Worm (Caenorhabditis elegans) whole organism, young adult: ENCODE measurements around the gene C12D5.10.

Experiments used
- B0261.1 ChIP-seq: sonication (generic microtip); optimal IDR thresholded peaks from 2 replicates; lab custom pipeline; 2016; ENCODE audit warnings: mild to moderate bottlenecking, missing genetic modification characterization, moderate library complexity, missing compliant biosample characterization
- F23B12.7 ChIP-seq: sonication (generic microtip); optimal IDR thresholded peaks from 2 replicates; lab custom pipeline; 2017; ENCODE audit warnings: missing genetic modification characterization, mild to moderate bottlenecking, missing compliant biosample characterization, antibody characterized with exemption, moderate library complexity; ENCODE audit not compliant: insufficient read depth
- F33H1.4 ChIP-seq: fragments of 200-800 bp; sonication (Bioruptor generic); IDR thresholded peaks from 2 replicates; pipeline ENCODE4 v1.3.6; 2022; ENCODE audit warnings: missing genetic modification reagents, missing genetic modification characterization, missing compliant biosample characterization
- F55B11.4 ChIP-seq: sonication (generic microtip); optimal IDR thresholded peaks from 2 replicates; lab custom pipeline; 2016; ENCODE audit warnings: missing compliant biosample characterization, missing genetic modification characterization, borderline replicate concordance; ENCODE audit not compliant: insufficient read depth
- F57A8.1 ChIP-seq: fragments of 200-800 bp; sonication (Bioruptor generic); optimal IDR thresholded peaks from 2 replicates; lab custom pipeline; 2018; ENCODE audit warnings: mild to moderate bottlenecking, missing genetic modification characterization, moderate library complexity, missing compliant biosample characterization
- F57C9.4 ChIP-seq: sonication (generic microtip); optimal IDR thresholded peaks from 2 replicates; lab custom pipeline; 2017; ENCODE audit warnings: mild to moderate bottlenecking, missing genetic modification characterization, missing compliant biosample characterization
- Y53F4B.3 ChIP-seq: fragments of 200-800 bp; sonication (Bioruptor generic); IDR thresholded peaks from 2 replicates; pipeline ENCODE4 v1.3.6; 2022; ENCODE audit warnings: missing genetic modification reagents, missing genetic modification characterization, missing compliant biosample characterization
- Y53G8AR.9 ChIP-seq: fragments of 200-800 bp; sonication (Bioruptor generic); conservative IDR thresholded peaks from 2 replicates; pipeline ENCODE4 v1.3.6; 2022; ENCODE audit warnings: missing genetic modification reagents, missing genetic modification characterization, missing compliant biosample characterization
- Y56A3A.18 ChIP-seq: fragments of 200-800 bp; sonication (Bioruptor generic); IDR thresholded peaks from 2 replicates; pipeline ENCODE4 v1.3.6; 2022; ENCODE audit warnings: missing genetic modification reagents, missing genetic modification characterization, missing compliant biosample characterization
- Y67H2A.10 ChIP-seq: fragments of 200-800 bp; sonication (Bioruptor generic); conservative IDR thresholded peaks from 2 replicates; pipeline ENCODE4 v1.3.6; 2022; ENCODE audit warnings: missing genetic modification reagents, missing genetic modification characterization, missing compliant biosample characterization
- akir-1 ChIP-seq: fragments of 200-800 bp; sonication (Bioruptor generic); optimal IDR thresholded peaks from 2 replicates; lab custom pipeline; 2018; ENCODE audit warnings: mild to moderate bottlenecking, missing genetic modification characterization, moderate library complexity, missing compliant biosample characterization
- ama-1 ChIP-seq, 3 experiments: fragments of 150-350 bp in 1 of 3; sonication (generic microtip) in 2 of 3; optimal IDR thresholded peaks; 2 replicates each; lab custom pipeline; 2014 to 2018; ENCODE audit warnings: missing biosample characterization in 2 of 3, missing genetic modification characterization in 2 of 3, missing genetic modification reagents in 2 of 3
- aptf-3 ChIP-seq: fragments of 200-800 bp; sonication (Bioruptor generic); IDR thresholded peaks from 2 replicates; pipeline ENCODE4 v1.3.6; 2022; ENCODE audit warnings: missing genetic modification characterization, missing compliant biosample characterization
- athp-1 ChIP-seq: sonication (generic microtip); optimal IDR thresholded peaks from 2 replicates; lab custom pipeline; 2017; ENCODE audit warnings: mild to moderate bottlenecking, missing genetic modification characterization, missing compliant biosample characterization
- attf-5 ChIP-seq: fragments of 200-800 bp; sonication (Bioruptor generic); optimal IDR thresholded peaks from 2 replicates; lab custom pipeline; 2018; ENCODE audit warnings: mild to moderate bottlenecking, missing genetic modification characterization, missing compliant biosample characterization
- ceh-91 ChIP-seq: fragments of 200-800 bp; sonication (Bioruptor generic); IDR thresholded peaks from 2 replicates; pipeline ENCODE4 v1.3.6; 2022; ENCODE audit warnings: missing genetic modification reagents, missing genetic modification characterization, missing compliant biosample characterization
- die-1 ChIP-seq: sonication (generic microtip); optimal IDR thresholded peaks from 2 replicates; lab custom pipeline; 2016; ENCODE audit warnings: missing genotype, mild to moderate bottlenecking, missing genetic modification characterization, missing compliant biosample characterization
- dox-1 ChIP-seq: fragments of 200-800 bp; sonication (Bioruptor generic); IDR thresholded peaks from 2 replicates; pipeline ENCODE4 v1.3.6; 2022; ENCODE audit warnings: missing genetic modification reagents, missing genetic modification characterization, missing compliant biosample characterization
- dpff-1 ChIP-seq: sonication (generic microtip); optimal IDR thresholded peaks from 2 replicates; lab custom pipeline; 2017; ENCODE audit warnings: mild to moderate bottlenecking, missing genetic modification characterization, missing compliant biosample characterization
- efl-1 ChIP-seq: fragments of 150-350 bp; optimal IDR thresholded peaks from 2 replicates; lab custom pipeline; 2014; ENCODE audit warnings: missing biosample characterization, missing genetic modification reagents, missing genetic modification characterization
- egl-18 ChIP-seq: fragments of 200-800 bp; sonication (Bioruptor generic); IDR thresholded peaks from 2 replicates; pipeline ENCODE4 v1.3.6; 2022; ENCODE audit warnings: missing genetic modification reagents, missing genetic modification characterization, missing compliant biosample characterization
- him-1 ChIP-seq: sonication (generic microtip); optimal IDR thresholded peaks from 2 replicates; lab custom pipeline; 2016; ENCODE audit warnings: missing genotype, missing genetic modification reagents, missing genetic modification characterization, missing compliant biosample characterization
- let-526 ChIP-seq: fragments of 200-800 bp; sonication (Bioruptor generic); IDR thresholded peaks from 2 replicates; pipeline ENCODE4 v1.3.6; 2022; ENCODE audit warnings: missing genetic modification reagents, missing genetic modification characterization, missing compliant biosample characterization
- lin-26 ChIP-seq: fragments of 200-800 bp; sonication (Bioruptor generic); IDR thresholded peaks from 2 replicates; pipeline ENCODE4 v1.3.6; 2022; ENCODE audit warnings: missing genetic modification reagents, missing genetic modification characterization, missing compliant biosample characterization
- lin-35 ChIP-seq, 3 experiments: fragments of 150-350 bp in 2 of 3; sonication (generic microtip) in 1 of 3; optimal IDR thresholded peaks; 2 replicates each; lab custom pipeline; 2014 to 2018; ENCODE audit warnings: missing biosample characterization in 3 of 3, missing genetic modification characterization in 3 of 3, missing genetic modification reagents in 3 of 3
- lin-40 ChIP-seq: sonication (generic microtip); optimal IDR thresholded peaks from 2 replicates; lab custom pipeline; 2016; ENCODE audit warnings: missing genetic modification characterization, mild to moderate bottlenecking, missing compliant biosample characterization, missing genotype, missing genetic modification reagents
- lsl-1 ChIP-seq: fragments of 200-800 bp; sonication (Bioruptor generic); optimal IDR thresholded peaks from 2 replicates; lab custom pipeline; 2018; ENCODE audit warnings: mild to moderate bottlenecking, missing genetic modification characterization, moderate library complexity, missing compliant biosample characterization
- lsy-27 ChIP-seq: sonication (generic microtip); optimal IDR thresholded peaks from 2 replicates; lab custom pipeline; 2017; ENCODE audit warnings: missing genetic modification characterization, mild to moderate bottlenecking, missing compliant biosample characterization, antibody characterized with exemption, missing genotype, borderline replicate concordance; ENCODE audit not compliant: insufficient read depth
- madf-6 ChIP-seq: fragments of 200-800 bp; sonication (Bioruptor generic); IDR thresholded peaks from 2 replicates; pipeline ENCODE4 v1.3.6; 2022; ENCODE audit warnings: missing genetic modification reagents, missing genetic modification characterization, missing compliant biosample characterization
- nfya-1 ChIP-seq: sonication (generic microtip); optimal IDR thresholded peaks from 2 replicates; lab custom pipeline; 2017; ENCODE audit warnings: antibody characterized with exemption, missing compliant biosample characterization, missing genetic modification characterization, borderline replicate concordance; ENCODE audit not compliant: insufficient read depth
- nfya-2 ChIP-seq: fragments of 200-800 bp; sonication (Bioruptor generic); IDR thresholded peaks from 2 replicates; pipeline ENCODE4 v1.3.6; 2022; ENCODE audit warnings: missing genetic modification reagents, missing genetic modification characterization, missing compliant biosample characterization
- nhr-90 ChIP-seq: sonication (generic microtip); optimal IDR thresholded peaks from 2 replicates; lab custom pipeline; 2016; ENCODE audit warnings: missing genotype, mild to moderate bottlenecking, missing genetic modification characterization, missing compliant biosample characterization
- pbrm-1 ChIP-seq: fragments of 200-800 bp; sonication (Bioruptor generic); IDR thresholded peaks from 2 replicates; pipeline ENCODE4 v1.3.6; 2022; ENCODE audit warnings: missing genetic modification reagents, missing genetic modification characterization, missing compliant biosample characterization
- rec-8 ChIP-seq, 2 experiments: sonication (generic microtip); optimal IDR thresholded peaks; 2 replicates each; lab custom pipeline; 2016; ENCODE audit warnings: mild to moderate bottlenecking in 2 of 2, missing genetic modification characterization in 2 of 2, missing genetic modification reagents in 2 of 2, missing genotype in 2 of 2, missing biosample characterization in 1 of 2, missing compliant biosample characterization in 1 of 2, moderate library complexity in 1 of 2
- sea-2 ChIP-seq: fragments of 200-800 bp; sonication (Bioruptor generic); IDR thresholded peaks from 2 replicates; pipeline ENCODE4 v1.3.6; 2022; ENCODE audit warnings: missing genetic modification characterization, missing compliant biosample characterization
- snpc-3.4 ChIP-seq: sonication (generic microtip); optimal IDR thresholded peaks from 2 replicates; lab custom pipeline; 2017; ENCODE audit warnings: missing genetic modification characterization, mild to moderate bottlenecking, missing compliant biosample characterization, antibody characterized with exemption, moderate library complexity, missing genotype, missing genetic modification reagents
- tbp1 ChIP-seq: fragments of 200-800 bp; sonication (Bioruptor generic); optimal IDR thresholded peaks from 2 replicates; lab custom pipeline; 2018; ENCODE audit warnings: mild to moderate bottlenecking, missing genetic modification characterization, missing compliant biosample characterization
- unc-130 ChIP-seq: sonication (generic microtip); optimal IDR thresholded peaks from 2 replicates; lab custom pipeline; 2016; ENCODE audit warnings: missing genetic modification reagents, missing genetic modification characterization, missing compliant biosample characterization
- xnd-1 ChIP-seq: sonication (generic microtip); optimal IDR thresholded peaks from 2 replicates; lab custom pipeline; 2016; ENCODE audit warnings: missing genotype, missing genetic modification reagents, missing genetic modification characterization, missing compliant biosample characterization
- zfh-2 ChIP-seq: fragments of 200-800 bp; sonication (Bioruptor generic); conservative IDR thresholded peaks from 2 replicates; pipeline ENCODE4 v1.3.6; 2022; ENCODE audit warnings: missing genetic modification reagents, missing genetic modification characterization, missing compliant biosample characterization
- ztf-25 ChIP-seq: fragments of 200-800 bp; sonication (Bioruptor generic); IDR thresholded peaks from 2 replicates; pipeline ENCODE4 v1.3.6; 2022; ENCODE audit warnings: missing genetic modification reagents, missing genetic modification characterization, missing compliant biosample characterization
- ztf-3 ChIP-seq: fragments of 200-800 bp; sonication (Bioruptor generic); optimal IDR thresholded peaks from 2 replicates; lab custom pipeline; 2018; ENCODE audit warnings: mild to moderate bottlenecking, missing genetic modification characterization, missing compliant biosample characterization
- ztf-6 ChIP-seq: fragments of 200-800 bp; sonication (Bioruptor generic); IDR thresholded peaks from 2 replicates; pipeline ENCODE4 v1.3.6; 2022; ENCODE audit warnings: missing genetic modification reagents, missing genetic modification characterization, missing compliant biosample characterization

Gene C12D5.10

ce11 chrV:7675904-7676303 is 17.4 kb downstream of the C12D5.10 start, which contains the start of gene C12D5.3:
TSS of gene C12D5.3 (plus strand) at chrV:7676204.
- TF ChIP-seq pbrm-1 (GFP tag; lab: Robert Waterston, UW) (no peak), sea-2 (no peak), F33H1.4 (no peak), F55B11.4 (no peak)

DNA sequence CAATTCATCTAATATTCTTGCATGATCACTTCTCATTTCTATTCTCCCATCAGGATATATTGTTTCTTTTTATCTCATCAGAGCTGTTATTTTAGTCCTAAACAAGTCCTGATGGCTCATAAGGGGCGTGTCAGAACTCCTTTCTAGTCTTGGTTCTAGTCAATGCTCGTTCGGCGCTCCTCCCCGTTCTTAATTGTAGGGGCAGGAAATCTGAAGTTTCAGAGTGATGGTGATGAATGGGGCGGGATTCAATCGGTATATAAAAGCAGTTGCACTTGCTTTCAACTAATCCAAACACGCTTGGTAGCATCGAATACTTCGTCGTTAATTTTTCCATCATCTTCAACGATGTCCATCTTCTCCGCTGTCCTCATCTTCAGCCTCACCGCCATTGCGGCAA is 21.0 kb downstream of the C12D5.10 start, which contains the start of gene C12D5.4:
Gene C12D5.4 (plus strand): TSS at position 301 of the 400 bp plus-strand sequence.
- TF ChIP-seq F57C9.4 (tag; lab: Kevin White, UChicago), result no peak
- TF ChIP-seq dox-1 (GFP tag; lab: Robert Waterston, UW), result no peak
- no peak for TF ChIP-seq snpc-3.4 (tag; lab: Kevin White, UChicago)
- TF ChIP-seq nfya-1, result no peak
- TF ChIP-seq ama-1 (optimal IDR thresholded peaks at IDR 0.05; lab: Kevin White, UChicago), result no peak
- no peak for TF ChIP-seq ama-1 (GFP tag; optimal IDR thresholded peaks at IDR 0.05; lab: Kevin White, UChicago)
- TF ChIP-seq B0261.1 (tag; lab: Kevin White, UChicago), result no peak
- TF ChIP-seq madf-6 (GFP tag; lab: Robert Waterston, UW), result no peak
- no peak for TF ChIP-seq nhr-90 (tag; lab: Kevin White, UChicago)
- no peak for TF ChIP-seq lsy-27 (tag; lab: Kevin White, UChicago)
- TF ChIP-seq ztf-3, result no peak
- TF ChIP-seq lin-35 (GFP tag; optimal IDR thresholded peaks at IDR 0.05; lab: Kevin White, UChicago), result no peak
- TF ChIP-seq, all 124 proteins: peak for 0

ce11 chrV:7667940-7668339 is 25.4 kb downstream of the C12D5.10 start, which contains the start of gene C12D5.5:
TSS of gene C12D5.5 (plus strand) at chrV:7668240.
- TF ChIP-seq ztf-25 (no peak), F57A8.1 (no peak), ztf-6 (no peak), rec-8 (tag; optimal IDR thresholded peaks at IDR 0.05; lab: Kevin White, UChicago) (no peak), ceh-91 (GFP tag; lab: Robert Waterston, UW) (no peak), unc-130 (GFP tag; lab: Kevin White, UChicago) (no peak), pbrm-1 (GFP tag; lab: Robert Waterston, UW) (no peak), him-1 (tag; lab: Kevin White, UChicago) (no peak), efl-1 (GFP tag; lab: Kevin White, UChicago) (no peak), tbp1 (GFP tag; lab: Kevin White, UChicago) (no peak), F23B12.7 (no peak), akir-1 (GFP tag; lab: Kevin White, UChicago) (no peak), Y53F4B.3 (GFP tag; lab: Robert Waterston, UW) (no peak), dox-1 (GFP tag; lab: Robert Waterston, UW) (no peak), lin-35 (GFP tag; optimal IDR thresholded peaks at IDR 0.05; lab: Kevin White, UChicago) (no peak), Y67H2A.10 (GFP tag; lab: Robert Waterston, UW) (no peak), F33H1.4 (no peak), zfh-2 (no peak), ztf-3 (no peak)

- TF ChIP-seq attf-5 (GFP tag; lab: Kevin White, UChicago) (no peak), lin-40 (no peak), xnd-1 (tag; lab: Kevin White, UChicago) (no peak), Y56A3A.18 (no peak), lsl-1 (GFP tag; lab: Kevin White, UChicago) (no peak), Y67H2A.10 (GFP tag; lab: Robert Waterston, UW) (no peak), aptf-3 (GFP tag; lab: Robert Waterston, UW) (no peak), lsy-27 (tag; lab: Kevin White, UChicago) (no peak), egl-18 (GFP tag; lab: Robert Waterston, UW) (no peak), dpff-1 (tag; lab: Kevin White, UChicago) (no peak), lin-26 (no peak), efl-1 (GFP tag; lab: Kevin White, UChicago) (no peak), F23B12.7 (no peak), Y53G8AR.9 (GFP tag; lab: Robert Waterston, UW) (no peak), athp-1 (tag; lab: Kevin White, UChicago) (no peak), nfya-2 (GFP tag; lab: Robert Waterston, UW) (no peak), let-526 (no peak), die-1 (tag; lab: Kevin White, UChicago) (no peak)
Observed at ce11 chrV:7653567-7653966, 39.7 kb downstream of the C12D5.10 start, which contains the start of gene srh-200. TSS of gene srh-200 (minus strand) at chrV:7653667.
